Worm (Caenorhabditis elegans) whole organism, early embryonic: ENCODE measurements around the gene nas-25.

ENCODE experiments used
- B0310.2 ChIP-seq: sonication (generic microtip); optimal IDR thresholded peaks from 2 replicates; lab custom pipeline; 2016; ENCODE audit warnings: mild to moderate bottlenecking, missing genetic modification characterization, missing compliant biosample characterization
- F13C5.2 ChIP-seq: sonication (generic microtip); optimal IDR thresholded peaks from 2 replicates; lab custom pipeline; 2017; ENCODE audit warnings: mild to moderate bottlenecking, missing genetic modification characterization, inconsistent platforms, missing compliant biosample characterization
- aly-1 ChIP-seq: sonication (generic microtip); optimal IDR thresholded peaks from 2 replicates; lab custom pipeline; 2016; ENCODE audit warnings: missing genetic modification characterization, missing compliant biosample characterization
- ama-1 ChIP-seq: fragments of 150-350 bp; optimal IDR thresholded peaks from 2 replicates; lab custom pipeline; 2014
- ceh-13 ChIP-seq: fragments of 200-800 bp; sonication (Bioruptor generic); optimal IDR thresholded peaks from 2 replicates; lab custom pipeline; 2018; ENCODE audit warnings: mild to moderate bottlenecking, missing genetic modification characterization, missing compliant biosample characterization
- ceh-36 ChIP-seq: sonication (generic microtip); optimal IDR thresholded peaks from 2 replicates; lab custom pipeline; 2016; ENCODE audit warnings: missing genetic modification characterization, inconsistent platforms, missing compliant biosample characterization
- ets-7 ChIP-seq: sonication (generic microtip); optimal IDR thresholded peaks from 2 replicates; lab custom pipeline; 2016; ENCODE audit warnings: missing genotype, missing genetic modification characterization, missing compliant biosample characterization
- flt-1 ChIP-seq: fragments of 200-800 bp; sonication (Bioruptor generic); IDR thresholded peaks from 2 replicates; pipeline ENCODE4 v1.3.6; 2022; ENCODE audit warnings: missing genetic modification characterization, missing compliant biosample characterization
- hmbx-1 ChIP-seq: sonication (generic microtip); optimal IDR thresholded peaks from 2 replicates; lab custom pipeline; 2016; ENCODE audit warnings: mild to moderate bottlenecking, missing genetic modification characterization, missing compliant biosample characterization
- hmg-4 ChIP-seq: fragments of 200-800 bp; sonication (Bioruptor generic); optimal IDR thresholded peaks from 2 replicates; lab custom pipeline; 2018; ENCODE audit warnings: mild to moderate bottlenecking, missing genetic modification characterization, missing compliant biosample characterization
- hnd-1 ChIP-seq: sonication (generic microtip); optimal IDR thresholded peaks from 2 replicates; lab custom pipeline; 2016; ENCODE audit warnings: missing genetic modification characterization, missing compliant biosample characterization
- pes-1 ChIP-seq: fragments of 200-800 bp; sonication (Bioruptor generic); IDR thresholded peaks from 2 replicates; pipeline ENCODE4 v1.3.6; 2022; ENCODE audit warnings: missing genetic modification reagents, missing genetic modification characterization, missing compliant biosample characterization
- scrt-1 ChIP-seq: fragments of 200-800 bp; sonication (Bioruptor generic); IDR thresholded peaks from 2 replicates; pipeline ENCODE4 v1.3.6; 2022; ENCODE audit warnings: missing genetic modification characterization, missing compliant biosample characterization
- sea-1 ChIP-seq: fragments of 200-800 bp; sonication (Bioruptor generic); conservative IDR thresholded peaks from 2 replicates; pipeline ENCODE4 v1.3.6; 2022; ENCODE audit warnings: missing genetic modification characterization, missing compliant biosample characterization
- tbx-11 ChIP-seq: fragments of 200-800 bp; sonication (Bioruptor generic); IDR thresholded peaks from 2 replicates; pipeline ENCODE4 v1.3.6; 2022; ENCODE audit warnings: missing genetic modification characterization, missing compliant biosample characterization
- tbx-37 ChIP-seq: fragments of 200-800 bp; sonication (Bioruptor generic); conservative IDR thresholded peaks from 2 replicates; pipeline ENCODE4 v1.3.6; 2022; ENCODE audit warnings: missing genetic modification reagents, missing genetic modification characterization, missing compliant biosample characterization
- tra-4 ChIP-seq: sonication (generic microtip); optimal IDR thresholded peaks from 2 replicates; lab custom pipeline; 2017; ENCODE audit warnings: missing genetic modification characterization, missing compliant biosample characterization

Gene nas-25

ce11 chrII:8851996-8852587 is 26.2 kb downstream of the nas-25 start, which contains the start of gene oac-46:
oac-46 (minus strand) TSS chrII:8852096.
- TF ChIP-seq ama-1 (lab: Kevin White, UChicago) (no peak), ets-7 (tag; lab: Kevin White, UChicago) (no peak), tra-4 (tag; lab: Kevin White, UChicago) (no peak), aly-1 (tag; lab: Kevin White, UChicago) (no peak), scrt-1 (GFP tag; lab: Robert Waterston, UW) (no peak), ceh-36 (tag; lab: Kevin White, UChicago) (no peak), hnd-1 (tag; lab: Kevin White, UChicago) (no peak)

ce11 chrII:8853238-8853637 is 27.4 kb downstream of the nas-25 start:
- TF ChIP-seq ceh-13 (GFP tag; lab: Kevin White, UChicago) = no peak
- TF ChIP-seq sea-1 (GFP tag; lab: Robert Waterston, UW) = no peak
- TF ChIP-seq hmg-4 (GFP tag; lab: Kevin White, UChicago) = no peak
- no peak for TF ChIP-seq scrt-1 (GFP tag; lab: Robert Waterston, UW)
- TF ChIP-seq tra-4 (tag; lab: Kevin White, UChicago) = no peak
- TF ChIP-seq flt-1 (GFP tag; lab: Robert Waterston, UW) = no peak
- no peak for TF ChIP-seq ama-1 (lab: Kevin White, UChicago)
- no peak for TF ChIP-seq tbx-11
- TF ChIP-seq tbx-37 (GFP tag; lab: Robert Waterston, UW) = no peak
- no peak for TF ChIP-seq pes-1 (GFP tag; lab: Robert Waterston, UW)
- TF ChIP-seq B0310.2 = no peak
- TF ChIP-seq ceh-36 (tag; lab: Kevin White, UChicago) = no peak

ce11 chrII:8853960-8854359 is 28.1 kb downstream of the nas-25 start:
- TF ChIP-seq hnd-1 (tag; lab: Kevin White, UChicago) = no peak
- no peak for TF ChIP-seq hmg-4 (GFP tag; lab: Kevin White, UChicago)
- TF ChIP-seq ets-7 (tag; lab: Kevin White, UChicago) = no peak
- no peak for TF ChIP-seq tbx-37 (GFP tag; lab: Robert Waterston, UW)
- no peak for TF ChIP-seq hmbx-1
- no peak for TF ChIP-seq scrt-1 (GFP tag; lab: Robert Waterston, UW)
- no peak for TF ChIP-seq ceh-13 (GFP tag; lab: Kevin White, UChicago)
- TF ChIP-seq sea-1 (GFP tag; lab: Robert Waterston, UW) = no peak
- no peak for TF ChIP-seq tra-4 (tag; lab: Kevin White, UChicago)
- TF ChIP-seq ceh-36 (tag; lab: Kevin White, UChicago) = no peak
- TF ChIP-seq flt-1 (GFP tag; lab: Robert Waterston, UW) = no peak

ce11 chrII:8854874-8855273 is 29.0 kb downstream of the nas-25 start:
- TF ChIP-seq ets-7 (tag; lab: Kevin White, UChicago) = no peak
- no peak for TF ChIP-seq hmbx-1
- no peak for TF ChIP-seq hmg-4 (GFP tag; lab: Kevin White, UChicago)
- no peak for TF ChIP-seq sea-1 (GFP tag; lab: Robert Waterston, UW)
- TF ChIP-seq hnd-1 (tag; lab: Kevin White, UChicago) = no peak
- no peak for TF ChIP-seq ceh-13 (GFP tag; lab: Kevin White, UChicago)
- no peak for TF ChIP-seq B0310.2
- TF ChIP-seq flt-1 (GFP tag; lab: Robert Waterston, UW) = no peak
- TF ChIP-seq tbx-11 = no peak
- TF ChIP-seq F13C5.2 (tag; lab: Kevin White, UChicago) = no peak
- TF ChIP-seq ama-1 (lab: Kevin White, UChicago) = no peak
- no peak for TF ChIP-seq pes-1 (GFP tag; lab: Robert Waterston, UW)

- no peak for TF ChIP-seq sea-1 (GFP tag; lab: Robert Waterston, UW)
- TF ChIP-seq pes-1 (GFP tag; lab: Robert Waterston, UW) = no peak
- no peak for TF ChIP-seq B0310.2
- TF ChIP-seq tra-4 (tag; lab: Kevin White, UChicago) = no peak
- no peak for TF ChIP-seq hmg-4 (GFP tag; lab: Kevin White, UChicago)
- TF ChIP-seq ets-7 (tag; lab: Kevin White, UChicago) = no peak
- TF ChIP-seq F13C5.2 (tag; lab: Kevin White, UChicago) = no peak
- no peak for TF ChIP-seq ama-1 (lab: Kevin White, UChicago)
- TF ChIP-seq flt-1 (GFP tag; lab: Robert Waterston, UW) = no peak
- no peak for TF ChIP-seq hnd-1 (tag; lab: Kevin White, UChicago)
- TF ChIP-seq ceh-13 (GFP tag; lab: Kevin White, UChicago) = no peak
- TF ChIP-seq tbx-37 (GFP tag; lab: Robert Waterston, UW) = no peak
- TF ChIP-seq aly-1 (tag; lab: Kevin White, UChicago) = no peak
- TF ChIP-seq hmbx-1 = no peak
- no peak for TF ChIP-seq tbx-11
Observed at ce11 chrII:8856524-8856923, 30.7 kb downstream of the nas-25 start.

ce11 chrII:8857074-8857473 is 31.2 kb downstream of the nas-25 start:
- no peak for TF ChIP-seq ama-1 (lab: Kevin White, UChicago)
- no peak for TF ChIP-seq F13C5.2 (tag; lab: Kevin White, UChicago)
- no peak for TF ChIP-seq ceh-36 (tag; lab: Kevin White, UChicago)
- no peak for TF ChIP-seq tra-4 (tag; lab: Kevin White, UChicago)
- no peak for TF ChIP-seq flt-1 (GFP tag; lab: Robert Waterston, UW)
- TF ChIP-seq scrt-1 (GFP tag; lab: Robert Waterston, UW) = no peak
- TF ChIP-seq pes-1 (GFP tag; lab: Robert Waterston, UW) = no peak
- TF ChIP-seq tbx-11 = no peak
- TF ChIP-seq hmbx-1 = no peak
- TF ChIP-seq ceh-13 (GFP tag; lab: Kevin White, UChicago) = no peak
- no peak for TF ChIP-seq sea-1 (GFP tag; lab: Robert Waterston, UW)
- no peak for TF ChIP-seq tbx-37 (GFP tag; lab: Robert Waterston, UW)
- TF ChIP-seq hnd-1 (tag; lab: Kevin White, UChicago) = no peak
- no peak for TF ChIP-seq aly-1 (tag; lab: Kevin White, UChicago)

- TF ChIP-seq ceh-13 (GFP tag; lab: Kevin White, UChicago) = no peak
- TF ChIP-seq ceh-36 (tag; lab: Kevin White, UChicago) = no peak
- TF ChIP-seq ama-1 (lab: Kevin White, UChicago) = no peak
- no peak for TF ChIP-seq F13C5.2 (tag; lab: Kevin White, UChicago)
- no peak for TF ChIP-seq sea-1 (GFP tag; lab: Robert Waterston, UW)
- no peak for TF ChIP-seq tbx-11
- no peak for TF ChIP-seq ets-7 (tag; lab: Kevin White, UChicago)
- no peak for TF ChIP-seq flt-1 (GFP tag; lab: Robert Waterston, UW)
Observed at ce11 chrII:8859596-8859995, 33.7 kb downstream of the nas-25 start, which contains the start of gene snb-6. snb-6 (minus strand) TSS chrII:8859696.
